Worm (Caenorhabditis elegans) whole organism, L3 larva: ENCODE data around the gene rde-1.

Experiments used
- R02D3.7 ChIP-seq: fragments of 150-350 bp; optimal IDR thresholded peaks from 2 replicates; lab custom pipeline; 2014; ENCODE audit warnings: missing biosample characterization, missing genetic modification characterization
- aly-2 ChIP-seq: fragments of 150-350 bp; optimal IDR thresholded peaks from 2 replicates; lab custom pipeline; 2014; ENCODE audit warnings: missing biosample characterization, missing genetic modification characterization
- ama-1 ChIP-seq: fragments of 150-350 bp; optimal IDR thresholded peaks from 2 replicates; lab custom pipeline; 2018
- ceh-28 ChIP-seq: fragments of 150-350 bp; optimal IDR thresholded peaks from 2 replicates; lab custom pipeline; 2014; ENCODE audit warnings: missing biosample characterization, missing genetic modification reagents, missing genetic modification characterization
- ceh-82 ChIP-seq: fragments of 150-350 bp; optimal IDR thresholded peaks from 2 replicates; lab custom pipeline; 2014; ENCODE audit warnings: missing biosample characterization, missing genetic modification characterization
- daf-12 ChIP-seq: fragments of 150-350 bp; optimal IDR thresholded peaks from 2 replicates; lab custom pipeline; 2014; ENCODE audit warnings: missing biosample characterization, missing genetic modification reagents, missing genetic modification characterization
- egl-27 ChIP-seq: sonication (generic microtip); optimal IDR thresholded peaks from 4 replicates; lab custom pipeline; 2017; ENCODE audit warnings: missing biosample characterization, missing genetic modification reagents, missing genetic modification characterization
- egl-5 ChIP-seq: fragments of 150-350 bp; optimal IDR thresholded peaks from 2 replicates; lab custom pipeline; 2017; ENCODE audit warnings: missing biosample characterization, missing genetic modification reagents, missing genetic modification characterization, inconsistent platforms
- elt-2 ChIP-seq: sonication (generic microtip); optimal IDR thresholded peaks from 2 replicates; lab custom pipeline; 2016; ENCODE audit warnings: missing genetic modification reagents, mild to moderate bottlenecking, missing genetic modification characterization, missing compliant biosample characterization
- fkh-10 ChIP-seq: sonication (generic microtip); optimal IDR thresholded peaks from 2 replicates; lab custom pipeline; 2017; ENCODE audit warnings: missing biosample characterization, missing genetic modification reagents, missing genetic modification characterization
- fos-1 ChIP-seq: fragments of 150-350 bp; optimal IDR thresholded peaks from 2 replicates; lab custom pipeline; 2014; ENCODE audit warnings: missing biosample characterization, missing genetic modification characterization
- hmg-11 ChIP-seq: sonication (generic microtip); optimal IDR thresholded peaks from 2 replicates; lab custom pipeline; 2016; ENCODE audit warnings: missing genetic modification characterization, missing compliant biosample characterization
- lin-15B ChIP-seq: fragments of 150-350 bp; optimal IDR thresholded peaks from 2 replicates; lab custom pipeline; 2014; ENCODE audit warnings: missing biosample characterization, missing genetic modification characterization
- lin-39 ChIP-seq: fragments of 150-350 bp; optimal IDR thresholded peaks from 2 replicates; lab custom pipeline; 2018; ENCODE audit warnings: missing biosample characterization, missing genetic modification reagents, missing genetic modification characterization
- lsy-12 ChIP-seq: sonication (generic microtip); optimal IDR thresholded peaks from 2 replicates; lab custom pipeline; 2016; ENCODE audit warnings: mild to moderate bottlenecking, missing genetic modification characterization, missing compliant biosample characterization
- nfya-1 ChIP-seq: sonication (generic microtip); optimal IDR thresholded peaks from 2 replicates; lab custom pipeline; 2017; ENCODE audit warnings: missing genetic modification characterization, mild to moderate bottlenecking, missing compliant biosample characterization, antibody characterized with exemption, moderate library complexity; ENCODE audit not compliant: insufficient read depth
- nhr-11 ChIP-seq: fragments of 150-350 bp; optimal IDR thresholded peaks from 2 replicates; lab custom pipeline; 2014; ENCODE audit warnings: missing biosample characterization, missing genetic modification characterization
- nhr-12 ChIP-seq: fragments of 150-350 bp; optimal IDR thresholded peaks from 2 replicates; lab custom pipeline; 2014; ENCODE audit warnings: missing biosample characterization, missing genetic modification characterization
- nhr-237 ChIP-seq: fragments of 150-350 bp; optimal IDR thresholded peaks from 2 replicates; lab custom pipeline; 2014; ENCODE audit warnings: missing biosample characterization, missing genetic modification characterization
- nhr-25 ChIP-seq: sonication (generic microtip); optimal IDR thresholded peaks from 2 replicates; lab custom pipeline; 2017; ENCODE audit warnings: missing biosample characterization, missing genetic modification characterization
- nhr-28 ChIP-seq: fragments of 150-350 bp; optimal IDR thresholded peaks from 2 replicates; lab custom pipeline; 2014; ENCODE audit warnings: missing biosample characterization, missing genetic modification characterization
- nhr-67 ChIP-seq: fragments of 150-350 bp; optimal IDR thresholded peaks from 2 replicates; lab custom pipeline; 2014; ENCODE audit warnings: missing biosample characterization, missing genetic modification characterization
- nhr-76 ChIP-seq: fragments of 150-350 bp; sonication (generic microtip); optimal IDR thresholded peaks from 5 replicates; lab custom pipeline; 2014; ENCODE audit warnings: missing biosample characterization, missing genetic modification characterization
- nhr-77 ChIP-seq: fragments of 150-350 bp; optimal IDR thresholded peaks from 2 replicates; lab custom pipeline; 2014; ENCODE audit warnings: missing biosample characterization, missing genetic modification characterization
- pha-4 ChIP-seq: fragments of 150-350 bp; optimal IDR thresholded peaks from 2 replicates; lab custom pipeline; 2014; ENCODE audit warnings: missing biosample characterization, missing genetic modification reagents, missing genetic modification characterization
- pqm-1 ChIP-seq: fragments of 150-350 bp; optimal IDR thresholded peaks from 2 replicates; lab custom pipeline; 2017; ENCODE audit warnings: missing biosample characterization, missing genetic modification characterization, inconsistent platforms
- sea-2 ChIP-seq: fragments of 150-350 bp; sonication (generic microtip); optimal IDR thresholded peaks from 4 replicates; lab custom pipeline; 2014; ENCODE audit warnings: missing biosample characterization, missing genetic modification reagents, missing genetic modification characterization
- snpc-4 ChIP-seq: fragments of 150-350 bp; optimal IDR thresholded peaks from 2 replicates; lab custom pipeline; 2014; ENCODE audit warnings: missing biosample characterization, missing genetic modification characterization
- tbx-2 ChIP-seq: sonication (generic microtip); optimal IDR thresholded peaks from 2 replicates; lab custom pipeline; 2016; ENCODE audit warnings: mild to moderate bottlenecking, missing genetic modification characterization, missing compliant biosample characterization
- unc-39 ChIP-seq: sonication (generic microtip); optimal IDR thresholded peaks from 4 replicates; lab custom pipeline; 2017; ENCODE audit warnings: missing biosample characterization, missing genetic modification characterization
- unc-62 ChIP-seq: fragments of 150-350 bp; sonication (generic microtip); optimal IDR thresholded peaks from 4 replicates; lab custom pipeline; 2014; ENCODE audit warnings: missing biosample characterization, missing genetic modification reagents, missing genetic modification characterization
- zag-1 ChIP-seq: fragments of 150-350 bp; optimal IDR thresholded peaks from 2 replicates; lab custom pipeline; 2014; ENCODE audit warnings: missing biosample characterization, missing genetic modification characterization
- ztf-11 ChIP-seq: fragments of 150-350 bp; optimal IDR thresholded peaks from 2 replicates; lab custom pipeline; 2014; ENCODE audit warnings: missing biosample characterization, missing genetic modification characterization

Gene rde-1

DNA sequence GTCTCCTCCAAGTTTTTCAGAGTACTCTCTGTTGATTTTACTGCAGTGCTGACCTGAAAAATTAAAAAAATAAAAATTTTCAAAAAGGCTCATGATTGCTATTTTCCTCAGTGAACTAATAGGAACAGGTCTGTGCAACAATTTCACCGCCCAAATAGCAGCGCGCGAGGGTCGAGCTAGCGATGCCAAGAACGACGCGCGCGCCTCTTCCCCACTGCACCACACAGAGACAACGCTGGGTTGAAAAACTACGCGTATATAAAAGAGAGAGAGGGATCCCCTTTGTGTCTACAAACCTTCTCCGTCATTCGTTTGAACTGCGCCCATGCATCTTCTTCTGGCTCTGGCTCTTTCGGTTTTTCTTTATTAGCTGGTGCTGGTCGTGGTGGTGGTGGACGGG lies 21.3 kb downstream of the rde-1 start (continued):
- TF ChIP-seq snpc-4 (tag; lab: Kevin White, UChicago) (peak; percentile 22), nhr-237 (tag; lab: Kevin White, UChicago) (no peak)

DNA sequence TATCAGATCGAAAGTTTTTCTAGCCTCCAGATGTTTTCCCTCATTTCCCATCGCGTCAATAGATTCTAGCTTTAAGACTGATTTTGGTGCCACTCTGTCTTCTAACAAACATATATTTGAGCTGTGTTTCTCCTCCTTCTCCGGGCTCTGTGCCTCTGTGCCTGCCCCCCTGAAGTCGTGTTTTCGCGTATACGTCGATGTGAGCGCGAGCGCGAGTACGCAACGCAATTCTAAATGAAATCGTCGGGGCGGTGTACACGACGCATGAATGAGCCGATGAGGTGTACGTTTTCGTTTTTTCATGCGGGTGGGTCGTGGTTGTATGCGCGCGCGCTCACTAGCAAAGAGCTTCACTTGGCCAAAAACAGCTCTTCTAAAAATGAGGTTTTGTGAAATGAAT lies 25.6 kb downstream of the rde-1 start:
- no peak for TF ChIP-seq aly-2 (tag; lab: Kevin White, UChicago)
- TF ChIP-seq lsy-12 (tag; lab: Kevin White, UChicago): no peak
- no peak for TF ChIP-seq elt-2 (tag; lab: Kevin White, UChicago)
- no peak for TF ChIP-seq nhr-28 (tag; lab: Kevin White, UChicago)
- no peak for TF ChIP-seq nfya-1
- no peak for TF ChIP-seq hmg-11 (tag; lab: Kevin White, UChicago)
- TF ChIP-seq egl-27 (tag; lab: Kevin White, UChicago): no peak
- TF ChIP-seq lin-15B (tag; lab: Kevin White, UChicago): no peak
- no peak for TF ChIP-seq lin-39 (tag; lab: Kevin White, UChicago)
- TF ChIP-seq ama-1 (lab: Kevin White, UChicago): no peak
- no peak for TF ChIP-seq nhr-67

- TF ChIP-seq nhr-67 (no peak), nfya-1 (peak; percentile 5), lin-39 (tag; lab: Kevin White, UChicago) (peak; percentile 61)
Observed at ce11 chrV:9964152-9964785, 27.2 kb downstream of the rde-1 start.

DNA sequence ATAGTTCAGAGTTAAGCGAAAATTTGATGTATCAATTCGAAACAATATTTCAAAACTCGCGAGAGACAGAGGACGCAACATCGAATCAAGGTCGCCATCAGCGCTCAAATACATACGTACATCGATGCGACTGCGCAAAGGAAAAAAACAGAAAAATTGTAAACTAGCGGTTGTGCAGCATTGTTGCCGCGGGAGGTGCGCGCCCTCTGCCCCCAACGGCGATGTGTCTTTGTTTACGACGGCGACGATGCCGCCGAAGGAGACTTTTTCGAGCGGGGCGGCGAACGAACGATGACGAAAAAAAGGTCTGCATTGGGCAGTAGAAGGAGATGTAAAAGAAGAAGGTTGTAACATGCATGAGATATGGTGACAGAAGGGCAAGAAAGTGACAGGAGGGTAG lies 28.5 kb downstream of the rde-1 start:
- TF ChIP-seq nhr-25: peak; percentile 69
- no peak for TF ChIP-seq lsy-12 (tag; lab: Kevin White, UChicago)
- no peak for TF ChIP-seq zag-1

ce11 chrV:9962394-9962793 lies 29.0 kb downstream of the rde-1 start, which contains the start of gene madf-4:
Gene madf-4, minus strand, starts transcription at chrV:9962494.
- no peak for TF ChIP-seq sea-2 (GFP tag; lab: Kevin White, UChicago)
- TF ChIP-seq aly-2 (tag; lab: Kevin White, UChicago): no peak
- TF ChIP-seq zag-1: no peak
- TF ChIP-seq lin-39 (tag; lab: Kevin White, UChicago): no peak
- no peak for TF ChIP-seq hmg-11 (tag; lab: Kevin White, UChicago)
- no peak for TF ChIP-seq ceh-28 (tag; lab: Kevin White, UChicago)
- TF ChIP-seq nhr-67: no peak

ce11 chrV:9960376-9960775 lies 31.1 kb downstream of the rde-1 start, which contains the start of gene T07C12.10:
Gene T07C12.10, minus strand, starts transcription at chrV:9960476.
- no peak for TF ChIP-seq ama-1 (lab: Kevin White, UChicago)
- TF ChIP-seq R02D3.7 (tag; lab: Kevin White, UChicago): no peak
- TF ChIP-seq fkh-10 (GFP tag; lab: Kevin White, UChicago): no peak
- no peak for TF ChIP-seq unc-62
- TF ChIP-seq nfya-1: no peak
- TF ChIP-seq nhr-76 (tag; lab: Kevin White, UChicago): no peak
- TF ChIP-seq ztf-11 (tag; lab: Kevin White, UChicago): no peak
- no peak for TF ChIP-seq nhr-237 (tag; lab: Kevin White, UChicago)
- no peak for TF ChIP-seq nhr-28 (tag; lab: Kevin White, UChicago)
- no peak for TF ChIP-seq nhr-12 (tag; lab: Kevin White, UChicago)
- TF ChIP-seq unc-39 (tag; lab: Kevin White, UChicago): no peak
- no peak for TF ChIP-seq nhr-25
- TF ChIP-seq ceh-28 (tag; lab: Kevin White, UChicago): no peak
- no peak for TF ChIP-seq pqm-1 (tag; lab: Kevin White, UChicago)
- TF ChIP-seq hmg-11 (tag; lab: Kevin White, UChicago): no peak
- TF ChIP-seq ceh-82: no peak
- no peak for TF ChIP-seq fos-1 (tag; lab: Kevin White, UChicago)
- TF ChIP-seq daf-12: no peak
- TF ChIP-seq pha-4: no peak
- TF ChIP-seq nhr-77 (tag; lab: Kevin White, UChicago): no peak
- TF ChIP-seq, all 47 proteins: peak for 0

ce11 chrV:9958654-9959053 lies 32.8 kb downstream of the rde-1 start:
- TF ChIP-seq nhr-11 (tag; lab: Kevin White, UChicago) (peak; percentile 37), tbx-2 (tag; lab: Kevin White, UChicago) (no peak), egl-5 (tag; lab: Kevin White, UChicago) (peak; percentile 22)
- TF ChIP-seq, all 47 proteins: peak for 2
